3 fruit fly cellular contexts compared by ENCODE assay signal in the genomic region with DNA sequence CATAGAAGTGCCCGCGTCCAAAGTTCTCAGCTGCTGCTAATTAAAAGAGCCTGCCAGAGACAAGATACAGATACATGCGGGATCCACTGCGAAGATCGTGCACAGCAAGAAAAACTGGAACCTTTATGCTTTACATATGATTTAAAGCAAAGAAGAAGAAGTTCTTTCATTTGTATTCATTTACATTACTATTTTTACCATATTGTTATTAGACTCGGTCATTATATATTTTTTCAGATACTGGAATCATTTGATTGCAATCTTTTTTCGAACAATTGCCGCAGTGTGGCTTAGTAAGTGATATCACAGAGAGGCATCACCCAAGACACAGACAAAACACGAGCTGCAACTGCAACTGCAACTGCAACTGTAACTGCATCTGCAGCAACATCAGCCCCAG.
TF ChIP-seq lines count a peak whose summit lies in the region.

No protein-coding gene starts in this region.

- TF ChIP-seq CTCF in whole organism, embryonic (GFP tag; optimal IDR thresholded peaks at IDR 0.05; lab: Kevin White, UChicago) = no peak

TF ChIP-seq in whole organism, embryonic, 481 proteins besides CTCF, POLR2A, EP300 and RAD21:
- TF ChIP-seq Ets65A (GFP tag; lab: Kevin White, UChicago) (peak; percentile 80), Med (GFP tag; lab: Kevin White, UChicago) (peak; percentile 39), gem (tag; optimal IDR thresholded peaks at IDR 0.05; lab: Kevin White, UChicago) (peak; percentile 2), gcm (GFP tag; optimal IDR thresholded peaks at IDR 0.05; lab: Kevin White, UChicago) (peak; percentile 30), CG18262 (tag; optimal IDR thresholded peaks at IDR 0.05; lab: Kevin White, UChicago) (peak; percentile 14), CG9876 (GFP tag; optimal IDR thresholded peaks at IDR 0.05; lab: Kevin White, UChicago) (no peak), CG10979 (tag; optimal IDR thresholded peaks at IDR 0.05; lab: Kevin White, UChicago) (peak; percentile 8), nmo (GFP tag; optimal IDR thresholded peaks at IDR 0.05; lab: Kevin White, UChicago) (peak; percentile 3), dmrt11E (tag; optimal IDR thresholded peaks at IDR 0.05; lab: Kevin White, UChicago) (peak; percentile 25), Drgx (GFP tag; IDR thresholded peaks at IDR 0.05; lab: Robert Waterston, UW) (peak; percentile 67), sens (GFP tag; lab: Kevin White, UChicago) (peak; percentile 74), E2f1 (GFP tag; IDR thresholded peaks at IDR 0.05; lab: Robert Waterston, UW) (no peak), phol (tag; optimal IDR thresholded peaks at IDR 0.05; lab: Kevin White, UChicago) (peak; percentile 9), bsh (GFP tag; optimal IDR thresholded peaks at IDR 0.05; lab: Kevin White, UChicago) (peak in 1 of 2 experiments; percentile 22), Abd-B (GFP tag; optimal IDR thresholded peaks at IDR 0.05; lab: Kevin White, UChicago) (no peak)

TF ChIP-seq in whole organism, prepupa, 60 proteins besides CTCF, POLR2A, EP300 and RAD21 (continues in another document):
- TF ChIP-seq Blimp-1 (GFP tag; optimal IDR thresholded peaks at IDR 0.05; lab: Kevin White, UChicago) = no peak
- TF ChIP-seq dac (GFP tag; optimal IDR thresholded peaks at IDR 0.05; lab: Kevin White, UChicago) = no peak
- no peak for TF ChIP-seq svp (GFP tag; lab: Kevin White, UChicago)
- peak; percentile 54 for TF ChIP-seq Ets96B (tag; optimal IDR thresholded peaks at IDR 0.05; lab: Kevin White, UChicago)
- TF ChIP-seq CG10631 (GFP tag; optimal IDR thresholded peaks at IDR 0.05; lab: Kevin White, UChicago) = peak; percentile 55
- peak; percentile 39 for TF ChIP-seq acj6 (GFP tag; optimal IDR thresholded peaks at IDR 0.05; lab: Kevin White, UChicago)
- TF ChIP-seq CG3032 (tag; optimal IDR thresholded peaks at IDR 0.05; lab: Kevin White, UChicago) = peak; percentile 33
- TF ChIP-seq Eip75B (GFP tag; optimal IDR thresholded peaks at IDR 0.05; lab: Kevin White, UChicago) = peak; percentile 28
- peak; percentile 62; the same call in 2 of the 3 replicates for TF ChIP-seq CG8119 (GFP tag; IDR thresholded peaks at IDR 0.05; lab: Robert Waterston, UW)
- no peak for TF ChIP-seq CG7368 (GFP tag; optimal IDR thresholded peaks at IDR 0.05; lab: Kevin White, UChicago)
- TF ChIP-seq Gug (GFP tag; IDR thresholded peaks at IDR 0.05; lab: Robert Waterston, UW) = peak; percentile 68
- peak; percentile 41 for TF ChIP-seq CG6276 (GFP tag; optimal IDR thresholded peaks at IDR 0.05; lab: Kevin White, UChicago)
- peak; percentile 65 for TF ChIP-seq CG6163 (GFP tag; IDR thresholded peaks at IDR 0.05; lab: Robert Waterston, UW)
- peak; percentile 41 for TF ChIP-seq pdm3 (GFP tag; optimal IDR thresholded peaks at IDR 0.05; lab: Kevin White, UChicago)
- peak; percentile 15 to 32 for TF ChIP-seq ss (GFP tag; optimal IDR thresholded peaks at IDR 0.05; lab: Kevin White, UChicago)
- TF ChIP-seq OdsH (GFP tag; optimal IDR thresholded peaks at IDR 0.05; lab: Kevin White, UChicago) = peak; percentile 29
- no peak for TF ChIP-seq Smox (GFP tag; optimal IDR thresholded peaks at IDR 0.05; lab: Kevin White, UChicago)
- peak; percentile 9 for TF ChIP-seq CG6808 (GFP tag; optimal IDR thresholded peaks at IDR 0.05; lab: Kevin White, UChicago)
- TF ChIP-seq CG10669 (GFP tag; optimal IDR thresholded peaks at IDR 0.05; lab: Kevin White, UChicago) = no peak
- TF ChIP-seq Eip78C (GFP tag; lab: Kevin White, UChicago) = peak; percentile 88
- no peak for TF ChIP-seq CG11902 (GFP tag; optimal IDR thresholded peaks at IDR 0.05; lab: Kevin White, UChicago)
- peak; percentile 23 for TF ChIP-seq Lpt (GFP tag; optimal IDR thresholded peaks at IDR 0.05; lab: Kevin White, UChicago)
- 0 out of 2 replicates have a peak, but pooled peaks have one; percentile 7 for TF ChIP-seq CG11294 (GFP tag; IDR thresholded peaks at IDR 0.05; lab: Robert Waterston, UW)
- TF ChIP-seq CG31627 (GFP tag; optimal IDR thresholded peaks at IDR 0.05; lab: Kevin White, UChicago) = no peak
- peak; percentile 23 for TF ChIP-seq achi (GFP tag; optimal IDR thresholded peaks at IDR 0.05; lab: Kevin White, UChicago)
- no peak for TF ChIP-seq fd85E (GFP tag; optimal IDR thresholded peaks at IDR 0.05; lab: Kevin White, UChicago)
- TF ChIP-seq net (GFP tag; optimal IDR thresholded peaks at IDR 0.05; lab: Kevin White, UChicago) = peak; percentile 1
- TF ChIP-seq CG15336 (GFP tag; IDR thresholded peaks at IDR 0.05; lab: Robert Waterston, UW) = peak; percentile 63
- peak; percentile 10 for TF ChIP-seq CG8319 (GFP tag; optimal IDR thresholded peaks at IDR 0.05; lab: Kevin White, UChicago)
- no peak for TF ChIP-seq CG34406 (GFP tag; optimal IDR thresholded peaks at IDR 0.05; lab: Kevin White, UChicago)
- no peak for TF ChIP-seq CG4318 (GFP tag; optimal IDR thresholded peaks at IDR 0.05; lab: Kevin White, UChicago)
- peak; percentile 47 for TF ChIP-seq Sox14 (GFP tag; optimal IDR thresholded peaks at IDR 0.05; lab: Kevin White, UChicago)
- no peak for TF ChIP-seq topi (GFP tag; optimal IDR thresholded peaks at IDR 0.05; lab: Kevin White, UChicago)
- TF ChIP-seq esn (GFP tag; optimal IDR thresholded peaks at IDR 0.05; lab: Kevin White, UChicago) = no peak
- TF ChIP-seq CG3919 (GFP tag; optimal IDR thresholded peaks at IDR 0.05; lab: Kevin White, UChicago) = peak; percentile 45
- peak; percentile 50; the same call in 2 of the 3 replicates for TF ChIP-seq eg (GFP tag; IDR thresholded peaks at IDR 0.05; lab: Robert Waterston, UW)
- TF ChIP-seq salr (GFP tag; optimal IDR thresholded peaks at IDR 0.05; lab: Kevin White, UChicago) = peak in 1 of 2 experiments; percentile 60

TF ChIP-seq in whole organism, pupa, 21 proteins besides CTCF, POLR2A, EP300 and RAD21:
- TF ChIP-seq CG10348 (GFP tag; IDR thresholded peaks at IDR 0.05; lab: Robert Waterston, UW) = no peak
- peak; percentile 7 for TF ChIP-seq CG34367 (tag; optimal IDR thresholded peaks at IDR 0.05; lab: Kevin White, UChicago)
- peak; percentile 66 for TF ChIP-seq CG8301 (tag; optimal IDR thresholded peaks at IDR 0.05; lab: Kevin White, UChicago)
- no peak for TF ChIP-seq CG13204 (GFP tag; optimal IDR thresholded peaks at IDR 0.05; lab: Kevin White, UChicago)
- TF ChIP-seq CG4496 (GFP tag; IDR thresholded peaks at IDR 0.05; lab: Robert Waterston, UW) = peak; percentile 60; the same call in 2 of the 3 replicates
- peak; percentile 46 for TF ChIP-seq CG15710 (tag; optimal IDR thresholded peaks at IDR 0.05; lab: Kevin White, UChicago)
- peak; percentile 55 for TF ChIP-seq Ets98B (GFP tag; IDR thresholded peaks at IDR 0.05; lab: Robert Waterston, UW)
- TF ChIP-seq Pif1B (GFP tag; optimal IDR thresholded peaks at IDR 0.05; lab: Kevin White, UChicago) = peak; percentile 39
- no peak for TF ChIP-seq Snoo (tag; optimal IDR thresholded peaks at IDR 0.05; lab: Kevin White, UChicago)
- no peak for TF ChIP-seq EcR (GFP tag; optimal IDR thresholded peaks at IDR 0.05; lab: Kevin White, UChicago)
- TF ChIP-seq gl (tag; optimal IDR thresholded peaks at IDR 0.05; lab: Kevin White, UChicago) = no peak
- no peak for TF ChIP-seq D1 (tag; optimal IDR thresholded peaks at IDR 0.05; lab: Kevin White, UChicago)
- TF ChIP-seq CG14655 (GFP tag; optimal IDR thresholded peaks at IDR 0.05; lab: Kevin White, UChicago) = peak; percentile 75
- TF ChIP-seq CG8159 (tag; optimal IDR thresholded peaks at IDR 0.05; lab: Kevin White, UChicago) = peak; percentile 32
- TF ChIP-seq CG12605 (GFP tag; IDR thresholded peaks at IDR 0.05; lab: Robert Waterston, UW) = peak; percentile 48; the same call in 1 of the 2 replicates
- peak; percentile 67 for TF ChIP-seq Pif1A (GFP tag; optimal IDR thresholded peaks at IDR 0.05; lab: Kevin White, UChicago)
- peak; percentile 49 for TF ChIP-seq CG9948 (tag; optimal IDR thresholded peaks at IDR 0.05; lab: Kevin White, UChicago)
- peak; percentile 55; the same call in 1 of the 3 replicates for TF ChIP-seq fd96Ca (GFP tag; IDR thresholded peaks at IDR 0.05; lab: Robert Waterston, UW)
- TF ChIP-seq CG17806 (tag; optimal IDR thresholded peaks at IDR 0.05; lab: Kevin White, UChicago) = peak; percentile 59
- TF ChIP-seq rn (GFP tag; IDR thresholded peaks at IDR 0.05; lab: Robert Waterston, UW) = no peak
- no peak for TF ChIP-seq CG32121 (GFP tag; IDR thresholded peaks at IDR 0.05; lab: Robert Waterston, UW)
